Fruit fly (Drosophila melanogaster) whole organism, embryonic: ENCODE data around the gene CG42538.

Experiments used
- Ada2b ChIP-seq: fragments of 200-800 bp; sonication (Bioruptor generic); IDR thresholded peaks from 2 replicates; pipeline ENCODE4 v1.3.6; 2022; ENCODE audit warnings: missing biosample characterization, missing genetic modification characterization
- B-H1 ChIP-seq: fragments of 200-800 bp; sonication (Bioruptor generic); IDR thresholded peaks from 3 replicates; pipeline ENCODE4 v1.3.6; 2022; ENCODE audit warnings: missing biosample characterization, missing genetic modification characterization
- Bteb2 ChIP-seq: fragments of 200-800 bp; sonication (Bioruptor generic); optimal IDR thresholded peaks from 2 replicates; lab custom pipeline; 2016; ENCODE audit warnings: missing biosample characterization, missing genetic modification characterization
- CG1024 ChIP-seq: fragments of 200-800 bp; sonication (Bioruptor generic); IDR thresholded peaks from 2 replicates; pipeline ENCODE4 v1.3.6; 2022; ENCODE audit warnings: missing biosample characterization, missing genetic modification characterization
- CG10267 ChIP-seq: fragments of 200-800 bp; sonication (Bioruptor generic); optimal IDR thresholded peaks from 2 replicates; lab custom pipeline; 2018; ENCODE audit warnings: missing biosample characterization, mild to moderate bottlenecking, missing genetic modification characterization, moderate library complexity
- CG10366 ChIP-seq: fragments of 200-800 bp; sonication (Bioruptor generic); IDR thresholded peaks from 2 replicates; pipeline ENCODE4 v1.3.6; 2022; ENCODE audit warnings: missing biosample characterization, missing genetic modification characterization
- CG11085 ChIP-seq: fragments of 200-800 bp; sonication (Bioruptor generic); IDR thresholded peaks from 2 replicates; pipeline ENCODE4 v1.3.6; 2022; ENCODE audit warnings: missing biosample characterization, missing genetic modification characterization
- CG11456 ChIP-seq: fragments of 200-800 bp; sonication (Bioruptor generic); IDR thresholded peaks from 3 replicates; pipeline ENCODE4 v1.3.6; 2022; ENCODE audit warnings: missing biosample characterization, missing genetic modification characterization
- CG12391 ChIP-seq: fragments of 200-800 bp; sonication (Bioruptor generic); optimal IDR thresholded peaks from 3 replicates; lab custom pipeline; 2018; ENCODE audit warnings: missing biosample characterization, mild to moderate bottlenecking, missing genetic modification characterization, moderate library complexity
- CG13624 ChIP-seq: fragments of 200-800 bp; sonication (Bioruptor generic); optimal IDR thresholded peaks from 2 replicates; lab custom pipeline; 2016; ENCODE audit warnings: missing biosample characterization, missing genetic modification characterization
- CG14667 ChIP-seq: fragments of 200-800 bp; sonication (Bioruptor generic); IDR thresholded peaks from 2 replicates; pipeline ENCODE4 v1.3.6; 2022; ENCODE audit warnings: missing biosample characterization, missing genetic modification characterization
- CG14860 ChIP-seq: fragments of 200-800 bp; sonication (Bioruptor generic); IDR thresholded peaks from 3 replicates; pipeline ENCODE4 v1.3.6; 2022; ENCODE audit warnings: missing biosample characterization, missing genetic modification characterization; ENCODE audit not compliant: partially characterized antibody
- CG15696 ChIP-seq: fragments of 200-800 bp; sonication (Bioruptor generic); optimal IDR thresholded peaks from 2 replicates; lab custom pipeline; 2019; ENCODE audit warnings: missing biosample characterization, mild to moderate bottlenecking, missing genetic modification characterization, moderate library complexity
- CG16813 ChIP-seq: fragments of 200-800 bp; sonication (Bioruptor generic); IDR thresholded peaks from 3 replicates; pipeline ENCODE4 v1.3.6; 2022; ENCODE audit warnings: missing biosample characterization, missing genetic modification characterization; ENCODE audit not compliant: partially characterized antibody
- CG16863 ChIP-seq: fragments of 200-800 bp; sonication (Bioruptor generic); optimal IDR thresholded peaks from 3 replicates; lab custom pipeline; 2016; ENCODE audit warnings: missing biosample characterization, missing genetic modification characterization
- CG18262 ChIP-seq: fragments of 200-800 bp; optimal IDR thresholded peaks from 3 replicates; lab custom pipeline; 2019; ENCODE audit warnings: missing biosample characterization, mild to moderate bottlenecking, missing genetic modification characterization, moderate library complexity
- CG18619 ChIP-seq: fragments of 200-800 bp; sonication (Bioruptor generic); optimal IDR thresholded peaks from 3 replicates; lab custom pipeline; 2017; ENCODE audit warnings: missing biosample characterization, mild to moderate bottlenecking, missing genetic modification characterization
- CG3847 ChIP-seq: fragments of 200-800 bp; sonication (Bioruptor generic); IDR thresholded peaks from 2 replicates; pipeline ENCODE4 v1.3.6; 2022; ENCODE audit warnings: missing biosample characterization, missing genetic modification characterization
- CG3995 ChIP-seq: fragments of 200-800 bp; sonication (Bioruptor generic); optimal IDR thresholded peaks from 3 replicates; lab custom pipeline; 2016; ENCODE audit warnings: missing biosample characterization, missing genetic modification characterization
- CG4730 ChIP-seq: fragments of 200-800 bp; sonication (Bioruptor generic); IDR thresholded peaks from 2 replicates; pipeline ENCODE4 v1.3.6; 2022; ENCODE audit warnings: missing biosample characterization, missing genetic modification characterization
- CG6765 ChIP-seq: fragments of 200-800 bp; sonication (Bioruptor generic); optimal IDR thresholded peaks from 3 replicates; lab custom pipeline; 2017; ENCODE audit warnings: missing biosample characterization, mild to moderate bottlenecking, missing genetic modification characterization
- CG8089 ChIP-seq: fragments of 200-800 bp; sonication (Bioruptor generic); optimal IDR thresholded peaks from 3 replicates; lab custom pipeline; 2016; ENCODE audit warnings: missing biosample characterization, missing genetic modification characterization
- CG8388 ChIP-seq: fragments of 200-800 bp; sonication (Bioruptor generic); optimal IDR thresholded peaks from 2 replicates; lab custom pipeline; 2019; ENCODE audit warnings: missing biosample characterization, mild to moderate bottlenecking, missing genetic modification characterization, moderate library complexity
- CG9876 ChIP-seq: fragments of 200-800 bp; sonication (Bioruptor generic); optimal IDR thresholded peaks from 2 replicates; lab custom pipeline; 2016; ENCODE audit warnings: missing biosample characterization, missing genetic modification characterization
- CHES-1-like ChIP-seq: fragments of 200-800 bp; sonication (Bioruptor generic); optimal IDR thresholded peaks from 2 replicates; lab custom pipeline; 2016; ENCODE audit warnings: missing biosample characterization, missing genetic modification characterization
- Dad ChIP-seq: fragments of 200-800 bp; sonication (Bioruptor generic); optimal IDR thresholded peaks from 3 replicates; lab custom pipeline; 2016; ENCODE audit warnings: missing biosample characterization, missing genetic modification characterization
- Dbx ChIP-seq: fragments of 200-800 bp; sonication (Bioruptor generic); IDR thresholded peaks from 3 replicates; pipeline ENCODE4 v1.3.6; 2022; ENCODE audit warnings: missing biosample characterization, missing genetic modification characterization
- Fer2 ChIP-seq: fragments of 200-800 bp; sonication (Bioruptor generic); optimal IDR thresholded peaks from 2 replicates; lab custom pipeline; 2018; ENCODE audit warnings: missing biosample characterization, mild to moderate bottlenecking, missing genetic modification characterization, moderate library complexity
- GATAe ChIP-seq: fragments of 200-800 bp; sonication (Bioruptor generic); conservative IDR thresholded peaks from 2 replicates; pipeline ENCODE4 v1.3.6; 2022; ENCODE audit warnings: missing biosample characterization, missing genetic modification characterization
- Hand ChIP-seq: fragments of 200-800 bp; sonication (Bioruptor generic); optimal IDR thresholded peaks from 2 replicates; lab custom pipeline; 2017; ENCODE audit warnings: mild to moderate bottlenecking, missing biosample characterization, missing genetic modification reagents, missing genetic modification characterization
- Lhr ChIP-seq: fragments of 200-800 bp; sonication (Bioruptor generic); optimal IDR thresholded peaks from 3 replicates; lab custom pipeline; 2017; ENCODE audit warnings: mild to moderate bottlenecking, missing biosample characterization, missing genetic modification reagents, missing genetic modification characterization
- Lpt ChIP-seq: fragments of >200 bp; optimal IDR thresholded peaks from 2 replicates; lab custom pipeline; 2018; ENCODE audit warnings: missing biosample characterization, missing genetic modification characterization
- Med ChIP-seq: fragments of 200-800 bp; sonication (Bioruptor generic); peaks from one replicate; lab custom pipeline; 2016; ENCODE audit warnings: missing biosample characterization, missing genetic modification characterization, mild to moderate bottlenecking, inconsistent platforms, moderate library complexity
- Six4 ChIP-seq: fragments of 200-800 bp; sonication (Bioruptor generic); optimal IDR thresholded peaks from 2 replicates; lab custom pipeline; 2016; ENCODE audit warnings: missing biosample characterization, missing genetic modification characterization
- Spps ChIP-seq: fragments of 200-800 bp; sonication (Bioruptor generic); optimal IDR thresholded peaks from 2 replicates; lab custom pipeline; 2018; ENCODE audit warnings: missing biosample characterization, mild to moderate bottlenecking, missing genetic modification characterization
- bowl ChIP-seq: fragments of 200-800 bp; sonication (Bioruptor generic); IDR thresholded peaks from 2 replicates; pipeline ENCODE4 v1.3.6; 2022; ENCODE audit warnings: missing biosample characterization, missing genetic modification characterization
- cg ChIP-seq: fragments of 200-800 bp; sonication (Bioruptor generic); optimal IDR thresholded peaks from 3 replicates; lab custom pipeline; 2019; ENCODE audit warnings: missing biosample characterization, mild to moderate bottlenecking, missing genetic modification characterization, moderate library complexity
- corto ChIP-seq: fragments of 200-800 bp; sonication (Bioruptor generic); optimal IDR thresholded peaks from 2 replicates; lab custom pipeline; 2016; ENCODE audit warnings: missing biosample characterization, mild to moderate bottlenecking, missing genetic modification characterization, moderate library complexity
- crol ChIP-seq: fragments of 200-800 bp; sonication (Bioruptor generic); IDR thresholded peaks from 2 replicates; pipeline ENCODE4 v1.3.6; 2022; ENCODE audit warnings: missing biosample characterization, missing genetic modification characterization
- gem ChIP-seq: fragments of 200-800 bp; sonication (Bioruptor generic); optimal IDR thresholded peaks from 2 replicates; lab custom pipeline; 2019; ENCODE audit warnings: missing biosample characterization, mild to moderate bottlenecking, missing genetic modification characterization, moderate library complexity
- ind ChIP-seq: fragments of 200-800 bp; sonication (Bioruptor generic); optimal IDR thresholded peaks from 3 replicates; lab custom pipeline; 2016; ENCODE audit warnings: missing biosample characterization, missing genetic modification characterization
- maf-S ChIP-seq: fragments of 200-800 bp; sonication (Bioruptor generic); optimal IDR thresholded peaks from 2 replicates; lab custom pipeline; 2016; ENCODE audit warnings: missing biosample characterization, missing genetic modification characterization
- mam ChIP-seq: fragments of 200-800 bp; sonication (Bioruptor generic); optimal IDR thresholded peaks from 3 replicates; lab custom pipeline; 2016; ENCODE audit warnings: missing biosample characterization, missing genetic modification characterization
- nau ChIP-seq: fragments of 200-800 bp; sonication (Bioruptor generic); optimal IDR thresholded peaks from 3 replicates; lab custom pipeline; 2017; ENCODE audit warnings: missing biosample characterization, mild to moderate bottlenecking, missing genetic modification characterization, missing genetic modification reagents
- onecut ChIP-seq: fragments of 200-800 bp; sonication (Bioruptor generic); IDR thresholded peaks from 2 replicates; pipeline ENCODE4 v1.3.6; 2022; ENCODE audit warnings: missing biosample characterization, missing genetic modification characterization
- pb ChIP-seq: fragments of 200-800 bp; sonication (Bioruptor generic); optimal IDR thresholded peaks from 3 replicates; lab custom pipeline; 2016; ENCODE audit warnings: missing biosample characterization, missing genetic modification characterization
- slbo ChIP-seq: fragments of 200-800 bp; sonication (Bioruptor generic); IDR thresholded peaks from 2 replicates; pipeline ENCODE4 v1.3.6; 2022; ENCODE audit warnings: missing biosample characterization, missing genetic modification characterization
- ssp ChIP-seq: fragments of 200-800 bp; sonication (Bioruptor generic); IDR thresholded peaks from 2 replicates; pipeline ENCODE4 v1.3.6; 2022; ENCODE audit warnings: missing biosample characterization, missing genetic modification characterization
- wek ChIP-seq: fragments of 200-800 bp; sonication (Bioruptor generic); optimal IDR thresholded peaks from 3 replicates; lab custom pipeline; 2018; ENCODE audit warnings: missing biosample characterization, mild to moderate bottlenecking, missing genetic modification characterization, moderate library complexity
- zen ChIP-seq: fragments of 200-800 bp; sonication (Bioruptor generic); optimal IDR thresholded peaks from 3 replicates; lab custom pipeline; 2018; ENCODE audit warnings: missing biosample characterization, mild to moderate bottlenecking, missing genetic modification characterization, moderate library complexity

CG42538 gene

DNA sequence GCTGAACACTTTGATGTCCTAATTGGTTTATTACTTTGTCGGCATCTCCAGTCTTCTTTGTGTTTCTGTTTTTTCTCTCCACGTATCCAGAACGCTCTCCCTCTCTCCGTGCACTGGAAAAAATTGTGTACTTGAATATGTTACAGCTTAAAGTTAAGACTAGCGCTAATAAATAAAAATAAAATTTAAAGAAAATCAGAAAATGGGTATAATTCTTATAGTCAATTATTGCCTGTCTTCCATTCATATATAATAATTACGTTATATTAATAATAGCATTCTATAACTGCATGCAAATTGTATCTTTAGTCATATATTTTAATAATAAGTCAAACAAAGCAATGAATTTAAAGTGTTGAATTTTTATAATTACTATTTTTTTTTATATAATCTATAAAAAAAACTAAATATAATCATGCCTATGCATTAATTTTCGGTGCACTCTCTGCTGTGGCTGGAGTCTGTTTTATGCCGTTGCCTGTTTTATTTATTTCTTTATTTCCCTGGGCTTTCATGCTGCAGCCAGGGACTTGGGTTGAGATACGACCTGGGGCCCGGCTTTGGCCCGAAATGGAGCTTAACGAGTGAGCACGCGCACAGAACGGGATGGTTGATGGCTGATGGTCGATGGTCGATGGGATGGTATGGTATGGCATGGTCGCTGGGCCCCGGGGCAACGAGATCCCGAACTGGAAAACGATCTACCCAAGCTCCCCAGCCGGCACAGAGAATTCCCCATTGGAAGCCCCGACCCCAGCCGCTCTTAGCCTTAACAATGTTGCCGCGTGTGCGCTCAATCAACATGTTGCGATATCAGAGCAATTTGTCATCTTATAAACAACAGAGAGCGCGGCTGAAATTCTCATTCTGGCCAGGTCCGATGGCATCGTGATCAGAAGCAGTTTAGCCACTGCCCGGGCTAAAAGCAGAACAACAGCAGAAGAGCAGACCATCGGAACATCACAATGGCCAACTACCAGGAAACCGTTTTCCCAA is 18.3 kb upstream of the CG42538 start (continued):
- no peak for TF ChIP-seq cg
- no peak for TF ChIP-seq CG4730
- TF ChIP-seq Fer2 = no peak
- no peak for TF ChIP-seq CG16863 (GFP tag; lab: Kevin White, UChicago)
- peak; percentile 1 for TF ChIP-seq Six4 (GFP tag; lab: Kevin White, UChicago)
- TF ChIP-seq CG15696 = peak; percentile 51
- peak; percentile 87 for TF ChIP-seq CG18262 (tag; lab: Kevin White, UChicago)
- TF ChIP-seq bowl (GFP tag; lab: Robert Waterston, UW) = no peak
- TF ChIP-seq CG9876 (GFP tag; lab: Kevin White, UChicago) = no peak
- no peak for TF ChIP-seq wek (GFP tag; lab: Kevin White, UChicago)
- no peak for TF ChIP-seq zen (tag; lab: Kevin White, UChicago)
- TF ChIP-seq ssp = no peak
- TF ChIP-seq Med (GFP tag; lab: Kevin White, UChicago) = peak; percentile 8
- TF ChIP-seq CG16813 (GFP tag; lab: Robert Waterston, UW) = no peak
- TF ChIP-seq CG12391 (tag; lab: Kevin White, UChicago) = peak; percentile 42
- no peak for TF ChIP-seq ind (GFP tag; lab: Kevin White, UChicago)
- no peak for TF ChIP-seq CG3847 (GFP tag; lab: Robert Waterston, UW)
- no peak for TF ChIP-seq Ada2b (GFP tag; lab: Robert Waterston, UW)
- TF ChIP-seq Dbx (GFP tag; lab: Robert Waterston, UW) = no peak
- peak; percentile 59 for TF ChIP-seq gem
- peak; percentile 67 for TF ChIP-seq CG10267 (tag; lab: Kevin White, UChicago)
- no peak for TF ChIP-seq nau (GFP tag; lab: Kevin White, UChicago)
- peak; percentile 35 for TF ChIP-seq Spps (tag; lab: Kevin White, UChicago)
- TF ChIP-seq CG10366 (GFP tag; lab: Robert Waterston, UW) = no peak
- TF ChIP-seq CG14667 (GFP tag; lab: Robert Waterston, UW) = no peak
- TF ChIP-seq mam (GFP tag; lab: Kevin White, UChicago) = no peak
- no peak for TF ChIP-seq maf-S (GFP tag; lab: Kevin White, UChicago)
- TF ChIP-seq CG8089 (GFP tag; lab: Kevin White, UChicago) = no peak
- 0 out of 3 replicates have a peak, but pooled peaks have one; percentile 42 for TF ChIP-seq CG11456 (GFP tag; lab: Robert Waterston, UW)
- no peak for TF ChIP-seq crol (GFP tag; lab: Robert Waterston, UW)
- TF ChIP-seq Lpt (GFP tag; lab: Kevin White, UChicago) = no peak
- TF ChIP-seq pb (GFP tag; lab: Kevin White, UChicago) = no peak
- TF ChIP-seq B-H1 (GFP tag; lab: Robert Waterston, UW) = no peak
- no peak for TF ChIP-seq corto
- TF ChIP-seq CG3995 (GFP tag; lab: Kevin White, UChicago) = no peak
- no peak for TF ChIP-seq Bteb2 (GFP tag; lab: Kevin White, UChicago)
- TF ChIP-seq slbo (GFP tag; lab: Robert Waterston, UW) = no peak
- TF ChIP-seq CG18619 (GFP tag; lab: Kevin White, UChicago) = no peak
- no peak for TF ChIP-seq CHES-1-like (GFP tag; lab: Kevin White, UChicago)
- no peak for TF ChIP-seq Hand
- TF ChIP-seq Lhr = no peak
- peak; percentile 37 for TF ChIP-seq CG8388
- TF ChIP-seq CG14860 (GFP tag; lab: Robert Waterston, UW) = no peak
- TF ChIP-seq CG6765 = no peak
- no peak for TF ChIP-seq onecut (GFP tag; lab: Robert Waterston, UW)
- no peak for TF ChIP-seq GATAe (GFP tag; lab: Robert Waterston, UW)
- TF ChIP-seq Dad (GFP tag; lab: Kevin White, UChicago) = no peak
- TF ChIP-seq CG13624 (GFP tag; lab: Kevin White, UChicago) = no peak
- TF ChIP-seq CG11085 (GFP tag; lab: Robert Waterston, UW) = no peak
- 0 out of 2 replicates have a peak, but pooled peaks have one; percentile 2 for TF ChIP-seq CG1024
